Fruit fly (Drosophila melanogaster) whole organism, prepupa: ENCODE measurements around the gene grim.
A peak's percentile ranks its signal among the peaks of the same experiment; 100 is the strongest.

Experiments
- Blimp-1 ChIP-seq: fragments of 200-800 bp; sonication (Bioruptor generic); optimal IDR thresholded peaks from 3 replicates; lab custom pipeline; 2017; ENCODE audit warnings: missing biosample characterization, missing genetic modification characterization, mild to moderate bottlenecking, moderate library complexity, missing genetic modification reagents
- CG11294 ChIP-seq: fragments of 200-800 bp; sonication (Bioruptor generic); IDR thresholded peaks from 2 replicates; pipeline ENCODE4 v1.3.6; 2022; ENCODE audit warnings: missing biosample characterization, missing genetic modification characterization
- CG11762 ChIP-seq: fragments of 200-800 bp; sonication (Bioruptor generic); optimal IDR thresholded peaks from 3 replicates; lab custom pipeline; 2016; ENCODE audit warnings: missing biosample characterization, missing genetic modification characterization; ENCODE audit not compliant: insufficient read depth
- CG11902 ChIP-seq: fragments of 200-800 bp; sonication (Bioruptor generic); optimal IDR thresholded peaks from 3 replicates; lab custom pipeline; 2016; ENCODE audit warnings: missing biosample characterization, missing genetic modification characterization
- CG15336 ChIP-seq: fragments of 200-800 bp; sonication (Bioruptor generic); IDR thresholded peaks from 2 replicates; pipeline ENCODE4 v1.3.6; 2022; ENCODE audit warnings: missing biosample characterization, missing genetic modification characterization
- CG1621 ChIP-seq: fragments of 200-800 bp; sonication (Bioruptor generic); optimal IDR thresholded peaks from 3 replicates; lab custom pipeline; 2018; ENCODE audit warnings: missing biosample characterization, mild to moderate bottlenecking, missing genetic modification characterization
- CG16779 ChIP-seq: fragments of 200-800 bp; sonication (Bioruptor generic); optimal IDR thresholded peaks from 3 replicates; lab custom pipeline; 2017; ENCODE audit warnings: missing biosample characterization, mild to moderate bottlenecking, missing genetic modification characterization
- CG3032 ChIP-seq: fragments of 200-800 bp; optimal IDR thresholded peaks from 2 replicates; lab custom pipeline; 2019; ENCODE audit warnings: missing biosample characterization, mild to moderate bottlenecking, missing genetic modification characterization, moderate library complexity
- CG31627 ChIP-seq: fragments of 200-800 bp; sonication (Bioruptor generic); optimal IDR thresholded peaks from 3 replicates; lab custom pipeline; 2016; ENCODE audit warnings: missing biosample characterization, missing genetic modification characterization
- CG32006 ChIP-seq: fragments of 200-800 bp; sonication (Bioruptor generic); optimal IDR thresholded peaks from 3 replicates; lab custom pipeline; 2017; ENCODE audit warnings: missing biosample characterization, mild to moderate bottlenecking, missing genetic modification characterization
- CG34406 ChIP-seq: fragments of 200-800 bp; sonication (Bioruptor generic); optimal IDR thresholded peaks from 3 replicates; lab custom pipeline; 2016; ENCODE audit warnings: missing biosample characterization, missing genetic modification characterization
- CG4318 ChIP-seq: fragments of 200-800 bp; sonication (Bioruptor generic); optimal IDR thresholded peaks from 3 replicates; lab custom pipeline; 2017; ENCODE audit warnings: missing biosample characterization, mild to moderate bottlenecking, missing genetic modification characterization
- CG6163 ChIP-seq: fragments of 200-800 bp; sonication (Bioruptor generic); IDR thresholded peaks from 3 replicates; pipeline ENCODE4 v1.3.6; 2022; ENCODE audit warnings: missing biosample characterization, missing genetic modification characterization
- CG6276 ChIP-seq: fragments of 200-800 bp; sonication (Bioruptor generic); optimal IDR thresholded peaks from 2 replicates; lab custom pipeline; 2017; ENCODE audit warnings: missing biosample characterization, mild to moderate bottlenecking, missing genetic modification characterization
- CG6808 ChIP-seq: fragments of 200-800 bp; sonication (Bioruptor generic); optimal IDR thresholded peaks from 3 replicates; lab custom pipeline; 2017; ENCODE audit warnings: missing biosample characterization, missing genetic modification characterization, mild to moderate bottlenecking, moderate library complexity, missing genetic modification reagents
- CG7368 ChIP-seq: fragments of 200-800 bp; sonication (Bioruptor generic); optimal IDR thresholded peaks from 3 replicates; lab custom pipeline; 2016; ENCODE audit warnings: missing biosample characterization, missing genetic modification characterization
- CG8119 ChIP-seq: fragments of 200-800 bp; sonication (Bioruptor generic); IDR thresholded peaks from 3 replicates; pipeline ENCODE4 v1.3.6; 2022; ENCODE audit warnings: missing biosample characterization, missing genetic modification characterization
- CG8319 ChIP-seq: fragments of 200-800 bp; sonication (Bioruptor generic); optimal IDR thresholded peaks from 3 replicates; lab custom pipeline; 2016; ENCODE audit warnings: missing biosample characterization, missing genetic modification characterization
- CG8632 ChIP-seq: fragments of 200-800 bp; sonication (Bioruptor generic); optimal IDR thresholded peaks from 3 replicates; lab custom pipeline; 2016; ENCODE audit warnings: missing biosample characterization, missing genetic modification characterization
- CG9139 ChIP-seq: fragments of 200-800 bp; sonication (Bioruptor generic); optimal IDR thresholded peaks from 3 replicates; lab custom pipeline; 2017; ENCODE audit warnings: missing biosample characterization, mild to moderate bottlenecking, missing genetic modification characterization
- Eip78C ChIP-seq: fragments of 200-800 bp; sonication (Bioruptor generic); peaks from one replicate; lab custom pipeline; 2016; ENCODE audit warnings: missing biosample characterization, missing genetic modification characterization
- Eip93F ChIP-seq: fragments of 200-800 bp; sonication (Bioruptor generic); optimal IDR thresholded peaks from 2 replicates; lab custom pipeline; 2016; ENCODE audit warnings: missing biosample characterization, mild to moderate bottlenecking, missing genetic modification characterization
- Ets21C ChIP-seq: fragments of 200-800 bp; sonication (Bioruptor generic); optimal IDR thresholded peaks from 3 replicates; lab custom pipeline; 2016; ENCODE audit warnings: missing biosample characterization, missing genetic modification characterization
- Ets96B ChIP-seq: fragments of 200-800 bp; optimal IDR thresholded peaks from 2 replicates; lab custom pipeline; 2019; ENCODE audit warnings: missing biosample characterization, mild to moderate bottlenecking, missing genetic modification characterization, moderate library complexity
- Gug ChIP-seq: fragments of 200-800 bp; sonication (Bioruptor generic); IDR thresholded peaks from 2 replicates; pipeline ENCODE4 v1.3.6; 2022; ENCODE audit warnings: missing biosample characterization, missing genetic modification characterization
- Hr38 ChIP-seq: sonication (Bioruptor generic); optimal IDR thresholded peaks from 2 replicates; lab custom pipeline; 2016; ENCODE audit warnings: missing biosample characterization, missing genetic modification characterization
- Hr39 ChIP-seq: fragments of 200-800 bp; sonication (Bioruptor generic); optimal IDR thresholded peaks from 2 replicates; lab custom pipeline; 2016; ENCODE audit warnings: missing biosample characterization, missing genetic modification characterization
- Hr4 ChIP-seq: fragments of 200-800 bp; sonication (Bioruptor generic); optimal IDR thresholded peaks from 3 replicates; lab custom pipeline; 2016; ENCODE audit warnings: missing biosample characterization, missing genetic modification characterization
- Lpt ChIP-seq: fragments of 200-800 bp; sonication (Bioruptor generic); optimal IDR thresholded peaks from 3 replicates; lab custom pipeline; 2016; ENCODE audit warnings: missing biosample characterization, missing genetic modification characterization
- Met ChIP-seq: fragments of 200-800 bp; sonication (Bioruptor generic); optimal IDR thresholded peaks from 3 replicates; lab custom pipeline; 2016; ENCODE audit warnings: missing biosample characterization, missing genetic modification characterization
- Sox14 ChIP-seq: fragments of 200-800 bp; sonication (Bioruptor generic); optimal IDR thresholded peaks from 3 replicates; lab custom pipeline; 2016; ENCODE audit warnings: missing biosample characterization, missing genetic modification characterization
- Sox15 ChIP-seq: fragments of 200-800 bp; sonication (Bioruptor generic); optimal IDR thresholded peaks from 3 replicates; lab custom pipeline; 2016; ENCODE audit warnings: missing biosample characterization, missing genetic modification characterization
- acj6 ChIP-seq: fragments of 200-800 bp; sonication (Bioruptor generic); optimal IDR thresholded peaks from 3 replicates; lab custom pipeline; 2016; ENCODE audit warnings: missing biosample characterization, missing genetic modification characterization
- cyc ChIP-seq: fragments of 200-800 bp; sonication (Bioruptor generic); optimal IDR thresholded peaks from 3 replicates; lab custom pipeline; 2016; ENCODE audit warnings: missing biosample characterization, missing genetic modification characterization
- dac ChIP-seq: fragments of 200-800 bp; sonication (Bioruptor generic); optimal IDR thresholded peaks from 2 replicates; lab custom pipeline; 2017; ENCODE audit warnings: missing biosample characterization, mild to moderate bottlenecking, missing genetic modification characterization
- dsx ChIP-seq: fragments of 200-800 bp; optimal IDR thresholded peaks from 3 replicates; lab custom pipeline; 2019; ENCODE audit warnings: missing biosample characterization, mild to moderate bottlenecking, missing genetic modification characterization, moderate library complexity; ENCODE audit not compliant: poor library complexity, severe bottlenecking
- eg ChIP-seq: fragments of 200-800 bp; sonication (Bioruptor generic); IDR thresholded peaks from 3 replicates; pipeline ENCODE4 v1.3.6; 2022; ENCODE audit warnings: missing biosample characterization, missing genetic modification characterization
- esn ChIP-seq: fragments of 200-800 bp; sonication (Bioruptor generic); optimal IDR thresholded peaks from 2 replicates; lab custom pipeline; 2016; ENCODE audit warnings: missing biosample characterization, mild to moderate bottlenecking, missing genetic modification characterization, moderate library complexity
- fd59A ChIP-seq: fragments of 200-800 bp; sonication (Bioruptor generic); optimal IDR thresholded peaks from 2 replicates; lab custom pipeline; 2017; ENCODE audit warnings: missing biosample characterization, mild to moderate bottlenecking, missing genetic modification characterization, missing genetic modification reagents
- fkh ChIP-seq: fragments of 200-800 bp; sonication (Bioruptor generic); optimal IDR thresholded peaks from 3 replicates; lab custom pipeline; 2017; ENCODE audit warnings: missing biosample characterization, mild to moderate bottlenecking, missing genetic modification characterization, moderate library complexity
- lz ChIP-seq: fragments of 200-800 bp; sonication (Bioruptor generic); optimal IDR thresholded peaks from 3 replicates; lab custom pipeline; 2016; ENCODE audit warnings: missing biosample characterization, missing genetic modification characterization
- net ChIP-seq: fragments of 200-800 bp; sonication (Bioruptor generic); optimal IDR thresholded peaks from 3 replicates; lab custom pipeline; 2016; ENCODE audit warnings: missing biosample characterization, missing genetic modification characterization
- pdm3 ChIP-seq: fragments of 200-800 bp; sonication (Bioruptor generic); optimal IDR thresholded peaks from 3 replicates; lab custom pipeline; 2016; ENCODE audit warnings: missing biosample characterization, missing genetic modification characterization
- salr ChIP-seq, 2 experiments: fragments of 200-800 bp; sonication (Bioruptor generic); optimal IDR thresholded peaks; 3 replicates each; lab custom pipeline; 2016 to 2018; ENCODE audit warnings: missing biosample characterization in 2 of 2, missing genetic modification characterization in 2 of 2, mild to moderate bottlenecking in 1 of 2
- spab ChIP-seq: fragments of 200-800 bp; sonication (Bioruptor generic); optimal IDR thresholded peaks from 2 replicates; lab custom pipeline; 2017; ENCODE audit warnings: missing biosample characterization, mild to moderate bottlenecking, missing genetic modification characterization, missing genetic modification reagents
- ss ChIP-seq, 2 experiments: fragments of 200-800 bp; sonication (Bioruptor generic); optimal IDR thresholded peaks; 2 replicates in 1 of 2; 3 replicates in 1 of 2; lab custom pipeline; 2017 to 2018; ENCODE audit warnings: mild to moderate bottlenecking in 2 of 2, missing biosample characterization in 2 of 2, missing genetic modification characterization in 2 of 2, moderate library complexity in 1 of 2
- svp ChIP-seq: fragments of 200-800 bp; sonication (Bioruptor generic); peaks from one replicate; lab custom pipeline; 2016; ENCODE audit warnings: missing biosample characterization, missing genetic modification characterization
- topi ChIP-seq: fragments of 200-800 bp; sonication (Bioruptor generic); optimal IDR thresholded peaks from 3 replicates; lab custom pipeline; 2016; ENCODE audit warnings: missing biosample characterization, missing genetic modification characterization
- vri ChIP-seq: fragments of 200-800 bp; sonication (Bioruptor generic); optimal IDR thresholded peaks from 3 replicates; lab custom pipeline; 2016; ENCODE audit warnings: missing biosample characterization, mild to moderate bottlenecking, missing genetic modification characterization

Gene grim

DNA sequence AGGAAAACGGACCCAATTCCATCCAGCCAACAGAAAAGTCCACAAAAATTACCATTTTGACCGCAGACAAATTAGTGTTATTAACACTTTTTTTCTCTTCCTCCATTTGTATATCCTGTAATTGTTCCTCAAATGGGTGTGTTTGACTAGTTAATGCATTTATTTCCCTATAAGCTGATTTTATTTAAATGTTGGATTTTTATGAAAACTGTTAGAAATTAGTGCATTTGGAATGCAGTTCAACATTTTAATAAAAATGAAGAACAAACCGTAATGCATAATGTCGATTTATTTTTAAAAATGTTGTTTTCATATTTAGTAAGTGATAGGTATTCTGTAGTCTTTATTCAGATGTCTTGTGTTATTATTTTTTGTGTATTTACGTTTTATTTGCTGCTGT lies 28.3 kb downstream of the grim start (continued):
- TF ChIP-seq CG11294 (GFP tag; lab: Robert Waterston, UW) = no peak
- no peak for TF ChIP-seq vri (GFP tag; lab: Kevin White, UChicago)
- peak; percentile 63 for TF ChIP-seq Met (GFP tag; lab: Kevin White, UChicago)
- no peak for TF ChIP-seq Hr38 (GFP tag; lab: Kevin White, UChicago)

DNA sequence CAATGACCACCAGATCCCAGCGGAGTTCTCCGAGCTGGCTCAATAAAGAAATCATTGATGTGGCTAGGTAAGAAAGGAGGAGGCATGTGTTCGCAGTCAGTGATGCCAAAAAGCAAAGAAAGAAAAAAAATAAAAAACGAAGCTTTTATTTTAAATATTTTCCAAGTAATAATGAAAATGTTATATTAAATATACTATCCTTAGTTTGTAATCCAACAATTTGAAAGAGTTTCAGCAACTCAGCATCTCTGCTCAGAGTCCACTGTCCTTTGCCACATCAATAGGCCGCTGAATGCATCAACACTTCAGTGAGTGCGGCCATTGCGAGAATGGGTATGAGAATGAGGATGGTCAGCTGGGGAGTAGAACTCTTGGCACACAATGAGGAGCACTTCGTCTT lies 30.0 kb downstream of the grim start:
- TF ChIP-seq CG8632 = peak; percentile 5
- TF ChIP-seq fkh (GFP tag; lab: Kevin White, UChicago) = no peak
- peak; percentile 24 for TF ChIP-seq CG34406
- TF ChIP-seq CG11762 (GFP tag; lab: Kevin White, UChicago) = no peak
- TF ChIP-seq CG6808 (GFP tag; lab: Kevin White, UChicago) = peak; percentile 51
- TF ChIP-seq Sox14 (GFP tag; lab: Kevin White, UChicago) = no peak
- TF ChIP-seq spab (GFP tag; lab: Kevin White, UChicago) = peak; percentile 52
- TF ChIP-seq CG6276 (GFP tag; lab: Kevin White, UChicago) = no peak
- TF ChIP-seq Hr38 (GFP tag; lab: Kevin White, UChicago) = no peak
- peak; percentile 38 for TF ChIP-seq fd59A
- no peak for TF ChIP-seq CG4318 (GFP tag; lab: Kevin White, UChicago)
- no peak for TF ChIP-seq CG7368 (GFP tag; lab: Kevin White, UChicago)
- peak; percentile 46 for TF ChIP-seq CG3032 (tag; lab: Kevin White, UChicago)
- TF ChIP-seq Hr4 (GFP tag; lab: Kevin White, UChicago) = no peak
- TF ChIP-seq dsx (GFP tag; lab: Kevin White, UChicago) = peak; percentile 68
- TF ChIP-seq Gug (GFP tag; lab: Robert Waterston, UW) = no peak
- no peak for TF ChIP-seq CG31627 (GFP tag; lab: Kevin White, UChicago)
- no peak for TF ChIP-seq Lpt
- TF ChIP-seq CG8119 (GFP tag; lab: Robert Waterston, UW) = peak; percentile 58
- no peak for TF ChIP-seq Ets21C (GFP tag; lab: Kevin White, UChicago)
- TF ChIP-seq CG32006 (GFP tag; lab: Kevin White, UChicago) = peak; percentile 13
- TF ChIP-seq Eip93F (GFP tag; lab: Kevin White, UChicago) = no peak
- no peak for TF ChIP-seq Sox15 (GFP tag; lab: Kevin White, UChicago)
- peak; percentile 49 for TF ChIP-seq svp (GFP tag; lab: Kevin White, UChicago)
- TF ChIP-seq CG8319 (GFP tag; lab: Kevin White, UChicago) = no peak
- TF ChIP-seq CG16779 (tag; lab: Kevin White, UChicago) = no peak
- peak; percentile 48 for TF ChIP-seq acj6 (GFP tag; lab: Kevin White, UChicago)
- 0 out of 3 replicates have a peak, but pooled peaks have one; percentile 39 for TF ChIP-seq eg (GFP tag; lab: Robert Waterston, UW)
- TF ChIP-seq vri (GFP tag; lab: Kevin White, UChicago) = no peak
- peak; percentile 51 for TF ChIP-seq CG9139
- TF ChIP-seq Blimp-1 = no peak
- TF ChIP-seq lz (GFP tag; lab: Kevin White, UChicago) = no peak
- TF ChIP-seq Eip78C = peak; percentile 82
- no peak for TF ChIP-seq net
- peak; percentile 43 to 55 for TF ChIP-seq ss (GFP tag; optimal IDR thresholded peaks at IDR 0.05; lab: Kevin White, UChicago)
- no peak for TF ChIP-seq CG11902 (GFP tag; lab: Kevin White, UChicago)
- peak; percentile 85 for TF ChIP-seq CG6163 (GFP tag; lab: Robert Waterston, UW)
- TF ChIP-seq Ets96B (tag; lab: Kevin White, UChicago) = peak; percentile 69
- TF ChIP-seq salr (GFP tag; optimal IDR thresholded peaks at IDR 0.05; lab: Kevin White, UChicago) = peak in 1 of 2 experiments; percentile 35
- TF ChIP-seq CG1621 (tag; lab: Kevin White, UChicago) = peak; percentile 38
- TF ChIP-seq Hr39 (GFP tag; lab: Kevin White, UChicago) = no peak
- TF ChIP-seq pdm3 = peak; percentile 31
- TF ChIP-seq CG11294 (GFP tag; lab: Robert Waterston, UW) = no peak
- TF ChIP-seq topi (GFP tag; lab: Kevin White, UChicago) = peak; percentile 3
- no peak for TF ChIP-seq cyc (GFP tag; lab: Kevin White, UChicago)
- TF ChIP-seq dac (GFP tag; lab: Kevin White, UChicago) = no peak
- 0 out of 2 replicates have a peak, but pooled peaks have one; percentile 49 for TF ChIP-seq CG15336
- peak; percentile 5 for TF ChIP-seq Met (GFP tag; lab: Kevin White, UChicago)
- no peak for TF ChIP-seq esn (GFP tag; lab: Kevin White, UChicago)
